Fruit fly (Drosophila melanogaster) whole organism, prepupa: Measurements from ENCODE around the gene CG3638.

Experiments
- Blimp-1 ChIP-seq: fragments of 200-800 bp; sonication (Bioruptor generic); optimal IDR thresholded peaks from 3 replicates; lab custom pipeline; 2017; ENCODE audit warnings: missing biosample characterization, missing genetic modification characterization, mild to moderate bottlenecking, moderate library complexity, missing genetic modification reagents
- CG10631 ChIP-seq: fragments of 200-800 bp; sonication (Bioruptor generic); optimal IDR thresholded peaks from 2 replicates; lab custom pipeline; 2016; ENCODE audit warnings: missing biosample characterization, missing genetic modification characterization
- CG10669 ChIP-seq: fragments of 200-800 bp; sonication (Bioruptor generic); optimal IDR thresholded peaks from 3 replicates; lab custom pipeline; 2018; ENCODE audit warnings: missing biosample characterization, mild to moderate bottlenecking, missing genetic modification characterization, moderate library complexity
- CG11762 ChIP-seq: fragments of 200-800 bp; sonication (Bioruptor generic); optimal IDR thresholded peaks from 3 replicates; lab custom pipeline; 2016; ENCODE audit warnings: missing biosample characterization, missing genetic modification characterization; ENCODE audit not compliant: insufficient read depth
- CG11902 ChIP-seq: fragments of 200-800 bp; sonication (Bioruptor generic); optimal IDR thresholded peaks from 3 replicates; lab custom pipeline; 2016; ENCODE audit warnings: missing biosample characterization, missing genetic modification characterization
- CG1621 ChIP-seq: fragments of 200-800 bp; sonication (Bioruptor generic); optimal IDR thresholded peaks from 3 replicates; lab custom pipeline; 2018; ENCODE audit warnings: missing biosample characterization, mild to moderate bottlenecking, missing genetic modification characterization
- CG16779 ChIP-seq: fragments of 200-800 bp; sonication (Bioruptor generic); optimal IDR thresholded peaks from 3 replicates; lab custom pipeline; 2017; ENCODE audit warnings: missing biosample characterization, mild to moderate bottlenecking, missing genetic modification characterization
- CG3032 ChIP-seq: fragments of 200-800 bp; optimal IDR thresholded peaks from 2 replicates; lab custom pipeline; 2019; ENCODE audit warnings: missing biosample characterization, mild to moderate bottlenecking, missing genetic modification characterization, moderate library complexity
- CG31627 ChIP-seq: fragments of 200-800 bp; sonication (Bioruptor generic); optimal IDR thresholded peaks from 3 replicates; lab custom pipeline; 2016; ENCODE audit warnings: missing biosample characterization, missing genetic modification characterization
- CG32006 ChIP-seq: fragments of 200-800 bp; sonication (Bioruptor generic); optimal IDR thresholded peaks from 3 replicates; lab custom pipeline; 2017; ENCODE audit warnings: missing biosample characterization, mild to moderate bottlenecking, missing genetic modification characterization
- CG34406 ChIP-seq: fragments of 200-800 bp; sonication (Bioruptor generic); optimal IDR thresholded peaks from 3 replicates; lab custom pipeline; 2016; ENCODE audit warnings: missing biosample characterization, missing genetic modification characterization
- CG3919 ChIP-seq: fragments of 200-800 bp; sonication (Bioruptor generic); optimal IDR thresholded peaks from 3 replicates; lab custom pipeline; 2016; ENCODE audit warnings: missing biosample characterization, missing genetic modification characterization
- CG4318 ChIP-seq: fragments of 200-800 bp; sonication (Bioruptor generic); optimal IDR thresholded peaks from 3 replicates; lab custom pipeline; 2017; ENCODE audit warnings: missing biosample characterization, mild to moderate bottlenecking, missing genetic modification characterization
- CG6163 ChIP-seq: fragments of 200-800 bp; sonication (Bioruptor generic); IDR thresholded peaks from 3 replicates; pipeline ENCODE4 v1.3.6; 2022; ENCODE audit warnings: missing biosample characterization, missing genetic modification characterization
- CG6276 ChIP-seq: fragments of 200-800 bp; sonication (Bioruptor generic); optimal IDR thresholded peaks from 2 replicates; lab custom pipeline; 2017; ENCODE audit warnings: missing biosample characterization, mild to moderate bottlenecking, missing genetic modification characterization
- CG6792 ChIP-seq: fragments of 200-800 bp; sonication (Bioruptor generic); optimal IDR thresholded peaks from 3 replicates; lab custom pipeline; 2016; ENCODE audit warnings: missing biosample characterization, missing genetic modification characterization
- CG6808 ChIP-seq: fragments of 200-800 bp; sonication (Bioruptor generic); optimal IDR thresholded peaks from 3 replicates; lab custom pipeline; 2017; ENCODE audit warnings: missing biosample characterization, missing genetic modification characterization, mild to moderate bottlenecking, moderate library complexity, missing genetic modification reagents
- CG6854 ChIP-seq: fragments of 200-800 bp; sonication (Bioruptor generic); optimal IDR thresholded peaks from 2 replicates; lab custom pipeline; 2017; ENCODE audit warnings: missing biosample characterization, mild to moderate bottlenecking, missing genetic modification characterization
- CG7368 ChIP-seq: fragments of 200-800 bp; sonication (Bioruptor generic); optimal IDR thresholded peaks from 3 replicates; lab custom pipeline; 2016; ENCODE audit warnings: missing biosample characterization, missing genetic modification characterization
- CG8319 ChIP-seq: fragments of 200-800 bp; sonication (Bioruptor generic); optimal IDR thresholded peaks from 3 replicates; lab custom pipeline; 2016; ENCODE audit warnings: missing biosample characterization, missing genetic modification characterization
- CG8632 ChIP-seq: fragments of 200-800 bp; sonication (Bioruptor generic); optimal IDR thresholded peaks from 3 replicates; lab custom pipeline; 2016; ENCODE audit warnings: missing biosample characterization, missing genetic modification characterization
- CG9139 ChIP-seq: fragments of 200-800 bp; sonication (Bioruptor generic); optimal IDR thresholded peaks from 3 replicates; lab custom pipeline; 2017; ENCODE audit warnings: missing biosample characterization, mild to moderate bottlenecking, missing genetic modification characterization
- Eip75B ChIP-seq: fragments of 200-800 bp; sonication (Bioruptor generic); optimal IDR thresholded peaks from 3 replicates; lab custom pipeline; 2016; ENCODE audit warnings: missing biosample characterization, missing genetic modification characterization
- Eip78C ChIP-seq: fragments of 200-800 bp; sonication (Bioruptor generic); peaks from one replicate; lab custom pipeline; 2016; ENCODE audit warnings: missing biosample characterization, missing genetic modification characterization
- Eip93F ChIP-seq: fragments of 200-800 bp; sonication (Bioruptor generic); optimal IDR thresholded peaks from 2 replicates; lab custom pipeline; 2016; ENCODE audit warnings: missing biosample characterization, mild to moderate bottlenecking, missing genetic modification characterization
- Ets21C ChIP-seq: fragments of 200-800 bp; sonication (Bioruptor generic); optimal IDR thresholded peaks from 3 replicates; lab custom pipeline; 2016; ENCODE audit warnings: missing biosample characterization, missing genetic modification characterization
- Ets96B ChIP-seq: fragments of 200-800 bp; optimal IDR thresholded peaks from 2 replicates; lab custom pipeline; 2019; ENCODE audit warnings: missing biosample characterization, mild to moderate bottlenecking, missing genetic modification characterization, moderate library complexity
- Hr38 ChIP-seq: sonication (Bioruptor generic); optimal IDR thresholded peaks from 2 replicates; lab custom pipeline; 2016; ENCODE audit warnings: missing biosample characterization, missing genetic modification characterization
- Hr39 ChIP-seq: fragments of 200-800 bp; sonication (Bioruptor generic); optimal IDR thresholded peaks from 2 replicates; lab custom pipeline; 2016; ENCODE audit warnings: missing biosample characterization, missing genetic modification characterization
- Hr4 ChIP-seq: fragments of 200-800 bp; sonication (Bioruptor generic); optimal IDR thresholded peaks from 3 replicates; lab custom pipeline; 2016; ENCODE audit warnings: missing biosample characterization, missing genetic modification characterization
- Met ChIP-seq: fragments of 200-800 bp; sonication (Bioruptor generic); optimal IDR thresholded peaks from 3 replicates; lab custom pipeline; 2016; ENCODE audit warnings: missing biosample characterization, missing genetic modification characterization
- Sox102F ChIP-seq: fragments of 200-800 bp; sonication (Bioruptor generic); optimal IDR thresholded peaks from 2 replicates; lab custom pipeline; 2016; ENCODE audit warnings: missing biosample characterization, mild to moderate bottlenecking, missing genetic modification characterization
- Sox14 ChIP-seq: fragments of 200-800 bp; sonication (Bioruptor generic); optimal IDR thresholded peaks from 3 replicates; lab custom pipeline; 2016; ENCODE audit warnings: missing biosample characterization, missing genetic modification characterization
- achi ChIP-seq: fragments of 200-800 bp; sonication (Bioruptor generic); optimal IDR thresholded peaks from 3 replicates; lab custom pipeline; 2016; ENCODE audit warnings: missing biosample characterization, missing genetic modification characterization
- cyc ChIP-seq: fragments of 200-800 bp; sonication (Bioruptor generic); optimal IDR thresholded peaks from 3 replicates; lab custom pipeline; 2016; ENCODE audit warnings: missing biosample characterization, missing genetic modification characterization
- dac ChIP-seq: fragments of 200-800 bp; sonication (Bioruptor generic); optimal IDR thresholded peaks from 2 replicates; lab custom pipeline; 2017; ENCODE audit warnings: missing biosample characterization, mild to moderate bottlenecking, missing genetic modification characterization
- esn ChIP-seq: fragments of 200-800 bp; sonication (Bioruptor generic); optimal IDR thresholded peaks from 2 replicates; lab custom pipeline; 2016; ENCODE audit warnings: missing biosample characterization, mild to moderate bottlenecking, missing genetic modification characterization, moderate library complexity
- fkh ChIP-seq: fragments of 200-800 bp; sonication (Bioruptor generic); optimal IDR thresholded peaks from 3 replicates; lab custom pipeline; 2017; ENCODE audit warnings: missing biosample characterization, mild to moderate bottlenecking, missing genetic modification characterization, moderate library complexity
- lz ChIP-seq: fragments of 200-800 bp; sonication (Bioruptor generic); optimal IDR thresholded peaks from 3 replicates; lab custom pipeline; 2016; ENCODE audit warnings: missing biosample characterization, missing genetic modification characterization
- pdm3 ChIP-seq: fragments of 200-800 bp; sonication (Bioruptor generic); optimal IDR thresholded peaks from 3 replicates; lab custom pipeline; 2016; ENCODE audit warnings: missing biosample characterization, missing genetic modification characterization
- salr ChIP-seq, 2 experiments: fragments of 200-800 bp; sonication (Bioruptor generic); optimal IDR thresholded peaks; 3 replicates each; lab custom pipeline; 2016 to 2018; ENCODE audit warnings: missing biosample characterization in 2 of 2, missing genetic modification characterization in 2 of 2, mild to moderate bottlenecking in 1 of 2
- spab ChIP-seq: fragments of 200-800 bp; sonication (Bioruptor generic); optimal IDR thresholded peaks from 2 replicates; lab custom pipeline; 2017; ENCODE audit warnings: missing biosample characterization, mild to moderate bottlenecking, missing genetic modification characterization, missing genetic modification reagents
- ss ChIP-seq, 2 experiments: fragments of 200-800 bp; sonication (Bioruptor generic); optimal IDR thresholded peaks; 2 replicates in 1 of 2; 3 replicates in 1 of 2; lab custom pipeline; 2017 to 2018; ENCODE audit warnings: mild to moderate bottlenecking in 2 of 2, missing biosample characterization in 2 of 2, missing genetic modification characterization in 2 of 2, moderate library complexity in 1 of 2
- svp ChIP-seq: fragments of 200-800 bp; sonication (Bioruptor generic); peaks from one replicate; lab custom pipeline; 2016; ENCODE audit warnings: missing biosample characterization, missing genetic modification characterization
- vri ChIP-seq: fragments of 200-800 bp; sonication (Bioruptor generic); optimal IDR thresholded peaks from 3 replicates; lab custom pipeline; 2016; ENCODE audit warnings: missing biosample characterization, mild to moderate bottlenecking, missing genetic modification characterization

The CG3638 gene

DNA sequence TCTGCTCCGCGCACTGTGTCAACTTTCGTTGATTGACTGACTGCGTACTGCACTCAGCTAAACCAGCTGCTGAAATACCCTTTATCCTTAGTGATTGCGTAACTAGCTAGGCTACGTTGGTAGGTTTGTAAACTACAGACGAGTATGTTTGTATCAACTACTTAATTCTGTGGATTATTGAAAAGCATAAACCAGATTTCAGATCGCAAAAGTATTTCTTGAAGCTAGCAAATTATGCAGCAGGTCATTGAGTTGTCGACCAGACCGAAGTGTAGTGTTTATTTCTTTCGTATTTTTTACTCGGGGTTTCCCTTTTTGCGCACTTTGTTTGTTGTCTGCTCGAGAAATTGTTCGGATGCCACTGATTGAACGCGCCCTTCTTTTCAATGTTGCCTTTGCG is 12.3 kb upstream of the CG3638 start (continued):
- TF ChIP-seq spab (GFP tag; lab: Kevin White, UChicago) (peak; percentile 73), svp (GFP tag; lab: Kevin White, UChicago) (peak; percentile 95), Eip93F (GFP tag; lab: Kevin White, UChicago) (no peak), Blimp-1 (GFP tag; lab: Kevin White, UChicago) (peak; percentile 76), CG31627 (GFP tag; lab: Kevin White, UChicago) (peak; percentile 88), esn (GFP tag; lab: Kevin White, UChicago) (peak; percentile 89), salr (GFP tag; optimal IDR thresholded peaks at IDR 0.05; lab: Kevin White, UChicago) (peak; percentile 53 to 61), lz (peak; percentile 89), vri (GFP tag; lab: Kevin White, UChicago) (peak; percentile 76), Sox14 (GFP tag; lab: Kevin White, UChicago) (peak; percentile 88), Eip75B (GFP tag; lab: Kevin White, UChicago) (peak; percentile 88), achi (GFP tag; lab: Kevin White, UChicago) (peak; percentile 83), ss (GFP tag; optimal IDR thresholded peaks at IDR 0.05; lab: Kevin White, UChicago) (peak; percentile 69 to 84), Met (GFP tag; lab: Kevin White, UChicago) (peak; percentile 86), CG32006 (GFP tag; lab: Kevin White, UChicago) (peak; percentile 60), cyc (GFP tag; lab: Kevin White, UChicago) (peak; percentile 89), CG10669 (peak; percentile 88), CG1621 (tag; lab: Kevin White, UChicago) (peak; percentile 82), CG6276 (GFP tag; lab: Kevin White, UChicago) (no peak), CG7368 (peak; percentile 90), pdm3 (GFP tag; lab: Kevin White, UChicago) (peak; percentile 89), CG8319 (GFP tag; lab: Kevin White, UChicago) (peak; percentile 79), CG6854 (peak; percentile 65), CG9139 (peak; percentile 72), Hr38 (GFP tag; lab: Kevin White, UChicago) (no peak), Hr39 (GFP tag; lab: Kevin White, UChicago) (peak; percentile 90), CG8632 (GFP tag; lab: Kevin White, UChicago) (peak; percentile 81), Ets96B (peak; percentile 84), dac (GFP tag; lab: Kevin White, UChicago) (no peak), CG11762 (GFP tag; lab: Kevin White, UChicago) (peak; percentile 68), CG11902 (peak; percentile 88), Ets21C (GFP tag; lab: Kevin White, UChicago) (peak; percentile 82), Hr4 (GFP tag; lab: Kevin White, UChicago) (peak; percentile 50), CG34406 (GFP tag; lab: Kevin White, UChicago) (peak; percentile 86), CG10631 (GFP tag; lab: Kevin White, UChicago) (peak; percentile 75), CG6792 (peak; percentile 88), CG6808 (GFP tag; lab: Kevin White, UChicago) (peak; percentile 79), CG3032 (tag; lab: Kevin White, UChicago) (peak; percentile 86), CG4318 (no peak), CG3919 (GFP tag; lab: Kevin White, UChicago) (peak; percentile 85)

DNA sequence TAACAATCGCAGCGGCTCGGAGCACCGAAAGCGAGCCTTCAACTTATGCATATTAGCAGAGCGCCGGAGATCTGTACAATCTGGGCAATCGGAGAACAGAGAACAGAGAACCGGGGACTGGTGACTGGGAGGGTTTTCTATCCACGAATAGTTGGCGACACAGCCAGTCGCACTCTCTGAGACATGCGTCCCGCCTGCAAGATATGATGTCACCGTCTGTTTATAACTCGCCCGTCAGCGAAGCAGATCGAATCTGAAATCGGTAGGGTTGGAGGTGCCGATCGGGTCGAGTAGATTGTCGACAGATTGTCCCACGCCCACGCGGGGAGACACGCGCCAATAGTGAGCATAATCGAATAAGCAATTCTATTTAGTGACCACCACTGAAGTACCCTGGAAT is 5.6 kb upstream of the CG3638 start:
- TF ChIP-seq CG6163 (no peak), fkh (GFP tag; lab: Kevin White, UChicago) (no peak), lz (no peak), dac (GFP tag; lab: Kevin White, UChicago) (no peak), Hr4 (GFP tag; lab: Kevin White, UChicago) (no peak), Hr38 (GFP tag; lab: Kevin White, UChicago) (no peak), CG6854 (no peak), Ets21C (GFP tag; lab: Kevin White, UChicago) (no peak), Sox102F (GFP tag; lab: Kevin White, UChicago) (no peak), ss (GFP tag; optimal IDR thresholded peaks at IDR 0.05; lab: Kevin White, UChicago) (no peak), Eip78C (GFP tag; lab: Kevin White, UChicago) (no peak), CG16779 (tag; lab: Kevin White, UChicago) (no peak), CG9139 (no peak), CG34406 (GFP tag; lab: Kevin White, UChicago) (no peak), CG7368 (no peak), CG10631 (GFP tag; lab: Kevin White, UChicago) (no peak), CG6792 (no peak), Blimp-1 (GFP tag; lab: Kevin White, UChicago) (no peak)
- TF ChIP-seq, all 60 proteins: peak for 0
